Worm (Caenorhabditis elegans): ENCODE data around the gene BE10.1.

The BE10.1 gene

DNA sequence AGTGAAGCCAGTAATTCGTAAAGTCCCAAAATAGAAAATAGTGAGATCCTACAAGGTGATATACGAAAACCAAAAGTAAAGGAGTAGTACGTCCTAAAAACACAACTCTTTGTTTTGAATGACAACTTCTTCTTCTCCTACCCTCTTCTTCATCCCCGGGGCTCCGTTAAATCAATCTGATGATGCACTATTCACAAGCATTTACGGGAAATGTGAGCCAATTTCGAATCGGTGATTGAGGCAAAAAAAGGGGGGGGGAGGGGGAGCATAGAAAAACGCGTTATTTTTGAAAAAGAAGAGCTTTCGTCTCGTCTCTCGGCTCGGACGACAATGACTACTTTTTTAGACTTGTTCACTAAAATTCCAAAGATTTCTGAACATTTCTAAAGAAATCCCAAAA lies 5.4 kb downstream of the BE10.1 start:
- TF ChIP-seq unc-42 (tag; optimal IDR thresholded peaks at IDR 0.05) (peak; percentile 9), che-1 (tag; optimal IDR thresholded peaks at IDR 0.05) (no peak), elt-2 (tag; optimal IDR thresholded peaks at IDR 0.05) (no peak), ceh-45 (GFP tag; IDR thresholded peaks at IDR 0.05) (no peak), fkh-6 (tag; optimal IDR thresholded peaks at IDR 0.05) (no peak)

DNA sequence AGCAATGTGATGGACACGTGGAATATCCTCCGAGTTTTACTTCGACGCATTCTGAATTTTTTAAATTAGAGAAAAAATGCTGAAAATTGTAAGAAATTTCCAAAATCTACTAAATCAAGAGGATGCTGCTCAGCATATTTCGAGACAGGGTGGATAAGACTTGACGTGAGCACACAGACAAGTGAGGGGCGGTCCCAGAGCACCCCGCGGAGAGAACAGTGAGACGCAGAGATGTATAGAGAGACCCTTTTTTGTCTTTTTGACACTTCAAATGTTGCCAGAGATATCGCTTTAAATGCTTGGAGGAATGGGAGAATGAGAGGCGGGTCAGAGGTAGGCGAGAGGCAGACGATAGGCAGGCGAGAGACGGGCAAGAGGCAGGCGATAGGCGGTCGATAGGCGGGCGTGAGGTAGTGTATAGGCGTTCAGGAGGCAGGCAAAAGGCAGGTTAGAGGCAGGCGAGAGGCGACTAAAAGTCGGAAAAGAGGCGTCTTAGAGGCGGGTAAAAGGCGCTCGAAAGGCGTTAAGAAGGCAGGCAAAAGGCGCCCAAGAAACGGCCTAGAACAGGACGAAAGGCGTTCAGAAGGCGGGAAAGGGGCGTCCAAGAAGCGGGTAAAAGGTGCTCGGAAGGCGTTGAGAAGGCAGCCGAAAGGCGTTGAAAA lies 9.5 kb downstream of the BE10.1 start, which contains the start of gene gab-1:
TSS of gene gab-1 (minus strand) at position 51 of the 662 bp plus-strand sequence.
- no peak for TF ChIP-seq F13H6.1 (tag; optimal IDR thresholded peaks at IDR 0.05)
- TF ChIP-seq ceh-14 (tag; optimal IDR thresholded peaks at IDR 0.05), result peak; percentile 12
- TF ChIP-seq fkh-6 (tag; optimal IDR thresholded peaks at IDR 0.05), result no peak
- no peak for TF ChIP-seq syd-9 (tag; optimal IDR thresholded peaks at IDR 0.05)
- no peak for TF ChIP-seq hlh-6 (tag; optimal IDR thresholded peaks at IDR 0.05)
- peak; percentile 28 for TF ChIP-seq K02D7.2 (tag; optimal IDR thresholded peaks at IDR 0.05)
- TF ChIP-seq tbx-7 (tag; optimal IDR thresholded peaks at IDR 0.05), result no peak
- TF ChIP-seq T23F11.4 (GFP tag; optimal IDR thresholded peaks at IDR 0.05), result no peak

DNA sequence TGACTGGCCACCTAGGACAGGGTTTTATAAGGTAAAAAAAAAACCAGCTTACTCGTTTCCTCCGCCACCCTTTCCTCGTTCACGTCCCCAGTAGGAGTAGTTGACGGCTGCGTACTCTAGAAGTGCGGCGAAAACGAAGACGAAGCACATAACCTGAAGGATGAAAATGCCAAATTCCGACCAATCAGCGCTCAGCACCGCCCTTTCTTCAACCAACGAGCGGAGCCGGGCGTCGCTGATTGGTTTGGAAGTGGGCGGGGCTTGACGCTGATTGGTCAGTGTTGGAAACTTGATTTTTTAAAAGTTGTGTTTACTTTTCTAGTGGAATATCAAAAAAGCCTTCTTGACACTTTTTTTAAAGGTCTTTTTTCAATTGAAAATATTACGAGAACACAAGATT lies 15.6 kb downstream of the BE10.1 start:
- no peak for TF ChIP-seq pha-4 (tag; optimal IDR thresholded peaks at IDR 0.05)
- TF ChIP-seq nfya-1 (tag; optimal IDR thresholded peaks at IDR 0.05), result peak; percentile 95

DNA sequence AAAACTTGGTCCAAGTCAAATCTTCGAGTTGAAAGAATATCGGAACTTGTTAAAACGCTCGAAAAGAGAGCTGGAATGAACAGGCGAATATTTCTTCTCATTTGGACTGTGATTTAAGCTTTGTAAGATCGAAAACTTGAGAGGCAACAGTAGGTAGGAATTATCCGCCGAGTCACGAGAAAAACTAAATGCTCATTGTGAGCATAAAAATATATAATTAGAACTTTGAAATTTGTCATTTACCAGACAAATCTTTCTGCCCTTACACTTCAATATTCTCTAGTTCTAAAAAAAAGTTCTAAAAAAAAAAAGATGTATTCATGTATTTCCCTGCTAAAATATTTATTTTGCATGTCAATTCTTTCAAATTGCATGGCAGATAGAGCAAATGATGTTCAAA lies 25.1 kb downstream of the BE10.1 start, which contains the start of the genes irld-19 and irld-61:
TSS of gene irld-19 (minus strand) at position 101 of the 400 bp plus-strand sequence.
TSS of gene irld-61 (plus strand) at position 313 of the 400 bp plus-strand sequence.
- TF ChIP-seq elt-4 (tag; optimal IDR thresholded peaks at IDR 0.05) (no peak), unc-3 (GFP tag; conservative IDR thresholded peaks at IDR 0.05) (no peak), unc-3 (tag; optimal IDR thresholded peaks at IDR 0.05) (no peak), pat-9 (tag; optimal IDR thresholded peaks at IDR 0.05) (no peak), nhr-232 (tag; optimal IDR thresholded peaks at IDR 0.05) (no peak), fkh-10 (GFP tag; optimal IDR thresholded peaks at IDR 0.05) (no peak), ceh-22 (tag; optimal IDR thresholded peaks at IDR 0.05) (no peak), nhr-11 (tag; optimal IDR thresholded peaks at IDR 0.05) (no peak), ceh-14 (tag; optimal IDR thresholded peaks at IDR 0.05) (no peak), ceh-30 (tag; optimal IDR thresholded peaks at IDR 0.05) (no peak), rnt-1 (tag; optimal IDR thresholded peaks at IDR 0.05) (no peak), ceh-48 (tag; optimal IDR thresholded peaks at IDR 0.05) (no peak), K02D7.2 (tag; optimal IDR thresholded peaks at IDR 0.05) (no peak), fkh-6 (tag; optimal IDR thresholded peaks at IDR 0.05) (no peak), ceh-9 (tag; optimal IDR thresholded peaks at IDR 0.05) (no peak), tbx-2 (tag; optimal IDR thresholded peaks at IDR 0.05) (no peak), ahr-1 (tag; optimal IDR thresholded peaks at IDR 0.05) (no peak)

DNA sequence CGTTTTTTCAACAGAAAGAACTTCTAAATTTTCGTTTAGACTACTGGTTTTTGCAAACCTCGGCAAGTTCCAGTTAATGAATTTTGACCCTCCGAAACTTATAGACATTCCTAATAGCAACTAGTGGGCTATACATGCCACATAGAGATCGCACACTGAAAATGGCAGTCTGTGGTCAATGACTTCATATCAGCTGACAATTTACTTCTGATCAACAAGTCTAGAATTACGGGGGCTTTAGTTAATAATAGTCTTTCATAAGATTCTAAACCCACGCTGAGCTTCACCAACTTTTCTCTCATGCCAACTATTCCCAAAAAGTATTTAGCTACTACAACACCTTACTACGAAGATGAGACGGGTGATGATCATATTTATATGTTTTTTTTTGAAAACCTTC lies 32.0 kb downstream of the BE10.1 start, which contains the start of gene srw-9:
TSS of gene srw-9 (plus strand) at position 301 of the 400 bp plus-strand sequence.
- TF ChIP-seq ceh-31 (tag; optimal IDR thresholded peaks at IDR 0.05) (no peak), ceh-45 (GFP tag; IDR thresholded peaks at IDR 0.05) (no peak), C38D4.7 (GFP tag; optimal IDR thresholded peaks at IDR 0.05) (no peak), fkh-10 (GFP tag; optimal IDR thresholded peaks at IDR 0.05) (no peak), madf-2 (tag; optimal IDR thresholded peaks at IDR 0.05) (no peak), pha-2 (tag; optimal IDR thresholded peaks at IDR 0.05) (no peak)

DNA sequence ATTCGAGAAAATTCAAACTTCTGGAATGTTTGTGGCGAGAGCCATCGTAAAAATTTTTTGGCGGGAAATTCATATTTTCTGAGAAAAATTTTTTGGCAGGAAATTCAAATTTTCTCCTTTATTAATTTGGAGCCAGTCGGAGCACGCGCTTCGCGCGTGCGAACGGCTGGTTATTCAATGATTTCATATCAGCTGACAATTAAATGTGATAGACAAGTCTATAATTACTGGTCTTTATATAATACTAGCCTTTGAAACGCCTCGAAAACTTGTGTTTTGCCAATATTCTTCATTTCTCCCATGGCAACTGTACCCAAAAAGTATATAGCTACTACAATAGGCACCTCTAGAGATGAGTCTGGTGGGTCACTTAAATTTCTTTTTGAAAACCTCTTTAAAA lies 34.3 kb downstream of the BE10.1 start, which contains the start of gene srw-10:
TSS of gene srw-10 (plus strand) at position 301 of the 400 bp plus-strand sequence.
- TF ChIP-seq mec-3 (tag; optimal IDR thresholded peaks at IDR 0.05; ENCODE audit: borderline replicate concordance), result no peak
- no peak for TF ChIP-seq ztf-16 (tag; optimal IDR thresholded peaks at IDR 0.05)
- no peak for TF ChIP-seq ceh-9 (tag; optimal IDR thresholded peaks at IDR 0.05)
- TF ChIP-seq unc-55 (GFP tag; optimal IDR thresholded peaks at IDR 0.05), result no peak

All from whole organism, late embryonic.